Worm (Caenorhabditis elegans) whole organism, L4 larva: ENCODE data around the gene str-236.

Experiments used
- F10B5.3 ChIP-seq: sonication (generic microtip); optimal IDR thresholded peaks from 2 replicates; lab custom pipeline; 2016; ENCODE audit warnings: mild to moderate bottlenecking, missing genetic modification characterization, missing compliant biosample characterization
- F26F4.8 ChIP-seq: fragments of 200-800 bp; sonication (Bioruptor generic); conservative IDR thresholded peaks from 2 replicates; pipeline ENCODE4 v1.3.6; 2022; ENCODE audit warnings: missing genetic modification characterization, missing compliant biosample characterization
- F44E2.7 ChIP-seq: fragments of 200-800 bp; sonication (Bioruptor generic); IDR thresholded peaks from 2 replicates; pipeline ENCODE4 v2.1.2; 2022; ENCODE audit warnings: missing genetic modification characterization, missing compliant biosample characterization
- R02D3.7 ChIP-seq: fragments of 150-350 bp; sonication (generic microtip); optimal IDR thresholded peaks from 3 replicates; lab custom pipeline; 2014; ENCODE audit warnings: missing biosample characterization, missing genetic modification characterization
- ama-1 ChIP-seq: fragments of 150-350 bp; optimal IDR thresholded peaks from 2 replicates; lab custom pipeline; 2014; ENCODE audit warnings: inconsistent platforms, mixed read lengths
- ceh-62 ChIP-seq: sonication (generic microtip); optimal IDR thresholded peaks from 2 replicates; lab custom pipeline; 2017; ENCODE audit warnings: missing biosample characterization, missing genetic modification characterization
- ces-1 ChIP-seq: fragments of 150-350 bp; sonication (generic microtip); optimal IDR thresholded peaks from 4 replicates; lab custom pipeline; 2014; ENCODE audit warnings: missing biosample characterization, missing genetic modification reagents, missing genetic modification characterization
- daf-16 ChIP-seq, 3 experiments: sonication (generic microtip); optimal IDR thresholded peaks; 2 replicates each; lab custom pipeline; 2016 to 2017; ENCODE audit warnings: missing genetic modification characterization in 3 of 3, missing genetic modification reagents in 3 of 3, mild to moderate bottlenecking in 2 of 3, missing compliant biosample characterization in 2 of 3, missing biosample characterization in 1 of 3, moderate library complexity in 1 of 3
- daf-19 ChIP-seq: fragments of 200-800 bp; sonication (Bioruptor generic); conservative IDR thresholded peaks from 2 replicates; pipeline ENCODE4 v1.3.6; 2022; ENCODE audit warnings: missing genetic modification characterization, missing compliant biosample characterization
- dmd-6 ChIP-seq: fragments of 200-800 bp; sonication (Bioruptor generic); IDR thresholded peaks from 2 replicates; pipeline ENCODE4 v1.3.6; 2022; ENCODE audit warnings: missing genetic modification reagents, missing genetic modification characterization, missing compliant biosample characterization
- dmd-8 ChIP-seq: fragments of 200-800 bp; sonication (Bioruptor generic); IDR thresholded peaks from 2 replicates; pipeline ENCODE4 v1.3.6; 2022; ENCODE audit warnings: missing genetic modification characterization, missing compliant biosample characterization
- dve-1 ChIP-seq: sonication (generic microtip); optimal IDR thresholded peaks from 2 replicates; lab custom pipeline; 2017; ENCODE audit warnings: antibody characterized with exemption, mild to moderate bottlenecking, missing genetic modification characterization, missing compliant biosample characterization; ENCODE audit not compliant: insufficient read depth
- egl-43 ChIP-seq: fragments of 200-800 bp; sonication (Bioruptor generic); IDR thresholded peaks from 2 replicates; pipeline ENCODE4 v1.3.6; 2022; ENCODE audit warnings: missing genetic modification reagents, missing genetic modification characterization, missing compliant biosample characterization
- fkh-10 ChIP-seq: fragments of 150-350 bp; optimal IDR thresholded peaks from 2 replicates; lab custom pipeline; 2014; ENCODE audit warnings: missing biosample characterization, missing genetic modification reagents, missing genetic modification characterization
- fos-1 ChIP-seq: fragments of 150-350 bp; optimal IDR thresholded peaks from 2 replicates; lab custom pipeline; 2014; ENCODE audit warnings: missing biosample characterization, missing genetic modification characterization
- hmg-1.1 ChIP-seq: fragments of 200-800 bp; sonication (Bioruptor generic); IDR thresholded peaks from 2 replicates; pipeline ENCODE4 v1.3.6; 2022; ENCODE audit warnings: missing genetic modification reagents, missing genetic modification characterization, missing compliant biosample characterization
- lim-7 ChIP-seq: fragments of 200-800 bp; sonication (Bioruptor generic); IDR thresholded peaks from 2 replicates; pipeline ENCODE4 v1.3.6; 2022; ENCODE audit warnings: missing genetic modification characterization, missing compliant biosample characterization
- lin-38 ChIP-seq: fragments of 200-800 bp; sonication (Bioruptor generic); IDR thresholded peaks from 2 replicates; pipeline ENCODE4 v1.3.6; 2022; ENCODE audit warnings: missing genetic modification reagents, missing genetic modification characterization, missing compliant biosample characterization
- lin-39 ChIP-seq: fragments of 150-350 bp; optimal IDR thresholded peaks from 2 replicates; lab custom pipeline; 2014; ENCODE audit warnings: missing biosample characterization, missing genetic modification reagents, missing genetic modification characterization
- mxl-2 ChIP-seq: fragments of 200-800 bp; sonication (Bioruptor generic); conservative IDR thresholded peaks from 2 replicates; pipeline ENCODE4 v1.3.6; 2022; ENCODE audit warnings: missing genetic modification reagents, missing genetic modification characterization, missing compliant biosample characterization
- mxl-3 ChIP-seq: fragments of 200-800 bp; sonication (Bioruptor generic); optimal IDR thresholded peaks from 2 replicates; lab custom pipeline; 2018; ENCODE audit warnings: mild to moderate bottlenecking, missing genetic modification characterization, missing compliant biosample characterization
- nhr-11 ChIP-seq: fragments of 150-350 bp; optimal IDR thresholded peaks from 2 replicates; lab custom pipeline; 2014; ENCODE audit warnings: missing biosample characterization, missing genetic modification characterization
- nhr-25 ChIP-seq: sonication (generic microtip); optimal IDR thresholded peaks from 2 replicates; lab custom pipeline; 2017; ENCODE audit warnings: missing genetic modification characterization, mild to moderate bottlenecking, missing compliant biosample characterization, antibody characterized with exemption, moderate library complexity, borderline replicate concordance; ENCODE audit not compliant: insufficient read depth
- nhr-41 ChIP-seq: fragments of 200-800 bp; sonication (Bioruptor generic); IDR thresholded peaks from 2 replicates; pipeline ENCODE4 v1.3.6; 2022; ENCODE audit warnings: missing genetic modification reagents, missing genetic modification characterization, missing compliant biosample characterization
- nhr-42 ChIP-seq: fragments of 200-800 bp; sonication (Bioruptor generic); IDR thresholded peaks from 2 replicates; pipeline ENCODE4 v1.3.6; 2022; ENCODE audit warnings: missing genetic modification characterization, missing compliant biosample characterization
- nhr-76 ChIP-seq: fragments of 150-350 bp; optimal IDR thresholded peaks from 2 replicates; lab custom pipeline; 2014; ENCODE audit warnings: missing biosample characterization, missing genetic modification characterization
- pha-4 ChIP-seq, 2 experiments: fragments of 150-350 bp in 1 of 2; fragments of 200-800 bp in 1 of 2; sonication (Bioruptor generic) in 1 of 2; IDR thresholded peaks in 1 of 2; optimal IDR thresholded peaks in 1 of 2; 2 replicates each; pipeline versions ENCODE4 v1.3.6 to Lab custom; 2014 to 2022; ENCODE audit warnings: missing genetic modification characterization in 2 of 2, missing genetic modification reagents in 2 of 2, missing biosample characterization in 1 of 2, missing compliant biosample characterization in 1 of 2
- pqm-1 ChIP-seq: sonication (generic microtip); optimal IDR thresholded peaks from 2 replicates; lab custom pipeline; 2017; ENCODE audit warnings: missing biosample characterization, missing genetic modification characterization
- skn-1 ChIP-seq: fragments of 150-350 bp; optimal IDR thresholded peaks from 2 replicates; lab custom pipeline; 2014; ENCODE audit warnings: missing biosample characterization, missing genetic modification characterization
- spr-1 ChIP-seq: sonication (generic microtip); optimal IDR thresholded peaks from 2 replicates; lab custom pipeline; 2016; ENCODE audit warnings: mild to moderate bottlenecking, missing genetic modification characterization, missing compliant biosample characterization
- unc-39 ChIP-seq: sonication (generic microtip); optimal IDR thresholded peaks from 2 replicates; lab custom pipeline; 2017; ENCODE audit warnings: missing biosample characterization, missing genetic modification characterization
- unc-62 ChIP-seq, 3 experiments: fragments of 150-350 bp in 1 of 3; sonication (generic microtip); optimal IDR thresholded peaks in 2 of 3; peaks in 1 of 3; 1 replicate in 1 of 3; 2 replicates in 2 of 3; lab custom pipeline; 2014 to 2017; ENCODE audit warnings: missing biosample characterization in 3 of 3, missing genetic modification characterization in 3 of 3, missing genetic modification reagents in 3 of 3, missing genotype in 1 of 3
- zag-1 ChIP-seq: fragments of 150-350 bp; optimal IDR thresholded peaks from 2 replicates; lab custom pipeline; 2014; ENCODE audit warnings: missing biosample characterization, missing genetic modification characterization

Gene str-236

DNA sequence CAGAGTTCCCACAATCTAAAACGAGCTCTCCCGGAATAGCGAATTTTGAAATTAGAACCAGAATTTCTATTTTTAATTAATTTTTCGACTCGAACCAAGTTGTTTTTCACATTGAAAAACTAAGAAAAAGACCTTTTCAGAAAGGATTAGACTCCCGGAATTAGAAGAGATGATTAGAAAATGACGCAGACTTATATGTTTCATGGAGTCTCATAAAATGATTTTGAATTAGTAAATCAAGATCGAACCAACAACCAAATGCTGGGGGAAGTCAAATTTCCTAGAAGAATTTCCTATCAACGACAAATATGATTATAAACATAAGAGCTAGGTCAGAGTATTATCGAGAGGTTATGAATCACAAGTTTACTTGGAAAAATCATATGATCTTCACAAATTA, 39.2 kb downstream of the str-236 start:
- TF ChIP-seq F44E2.7 (GFP tag; lab: Robert Waterston, UW) (no peak), mxl-2 (GFP tag; lab: Robert Waterston, UW) (no peak), ama-1 (lab: Kevin White, UChicago) (no peak), hmg-1.1 (GFP tag; lab: Robert Waterston, UW) (no peak), nhr-11 (tag; lab: Kevin White, UChicago) (peak; percentile 16), dmd-8 (GFP tag; lab: Robert Waterston, UW) (no peak), fos-1 (no peak)

DNA sequence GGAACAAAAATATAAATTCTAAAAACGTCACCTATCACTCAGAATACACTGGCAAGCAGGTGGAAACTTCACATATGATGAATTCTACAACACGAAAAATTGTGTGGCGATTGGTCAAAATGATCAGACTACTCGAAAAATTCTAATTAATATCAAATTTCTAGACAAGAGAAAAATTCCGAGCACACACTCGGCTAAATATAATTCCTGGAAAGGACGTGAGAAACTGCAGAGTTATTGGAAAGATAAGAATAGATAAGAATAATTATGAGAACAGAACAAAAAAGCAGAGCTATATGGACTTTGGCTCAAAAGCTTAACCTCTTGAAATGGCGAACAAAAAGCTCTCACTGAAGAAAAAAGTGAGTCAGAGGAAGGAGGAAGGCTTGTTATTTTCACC, 40.6 kb downstream of the str-236 start:
- no peak for TF ChIP-seq zag-1 (tag; lab: Kevin White, UChicago)
- no peak for TF ChIP-seq nhr-42 (GFP tag; lab: Robert Waterston, UW)
- TF ChIP-seq daf-19 = no peak
- TF ChIP-seq lim-7 (GFP tag; lab: Robert Waterston, UW) = no peak
- TF ChIP-seq dmd-6 (GFP tag; lab: Robert Waterston, UW) = no peak
- no peak for TF ChIP-seq nhr-41 (GFP tag; lab: Robert Waterston, UW)
- TF ChIP-seq lin-39 = no peak
- no peak for TF ChIP-seq F10B5.3 (tag; lab: Kevin White, UChicago)
- TF ChIP-seq unc-62 (GFP tag; optimal IDR thresholded peaks at IDR 0.05 in 1 of 2; lab: Kevin White, UChicago) = no peak
- TF ChIP-seq unc-62 (tag; optimal IDR thresholded peaks at IDR 0.05; lab: Kevin White, UChicago) = no peak
- TF ChIP-seq lin-38 (GFP tag; lab: Robert Waterston, UW) = no peak
- no peak for TF ChIP-seq skn-1 (tag; lab: Kevin White, UChicago)
- no peak for TF ChIP-seq mxl-2 (GFP tag; lab: Robert Waterston, UW)
- no peak for TF ChIP-seq F26F4.8
- TF ChIP-seq, all 104 proteins: peak for 0

DNA sequence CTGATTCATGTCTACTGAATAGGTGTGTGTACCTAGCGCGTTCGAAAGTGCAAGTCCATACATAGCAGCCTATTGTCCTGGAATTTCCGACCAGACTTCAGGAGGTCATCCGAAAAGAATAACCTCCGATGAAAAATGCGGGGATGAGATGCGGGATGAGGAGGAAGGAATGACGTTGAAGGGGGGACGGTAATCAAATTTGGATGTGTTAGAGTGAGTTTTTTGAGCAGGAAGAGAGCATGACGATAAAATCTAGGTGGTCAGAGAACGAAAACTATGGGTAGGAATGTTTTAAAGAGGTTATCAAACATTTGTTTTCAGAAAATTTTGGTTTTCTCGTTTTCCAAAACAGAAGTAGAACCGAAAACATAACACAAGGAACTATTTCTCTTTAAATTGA, 41.9 kb downstream of the str-236 start:
- no peak for TF ChIP-seq egl-43 (GFP tag; lab: Robert Waterston, UW)
- peak; percentile 73 for TF ChIP-seq fkh-10 (GFP tag; lab: Kevin White, UChicago)
- peak; percentile 52 for TF ChIP-seq ces-1 (GFP tag; lab: Kevin White, UChicago)

DNA sequence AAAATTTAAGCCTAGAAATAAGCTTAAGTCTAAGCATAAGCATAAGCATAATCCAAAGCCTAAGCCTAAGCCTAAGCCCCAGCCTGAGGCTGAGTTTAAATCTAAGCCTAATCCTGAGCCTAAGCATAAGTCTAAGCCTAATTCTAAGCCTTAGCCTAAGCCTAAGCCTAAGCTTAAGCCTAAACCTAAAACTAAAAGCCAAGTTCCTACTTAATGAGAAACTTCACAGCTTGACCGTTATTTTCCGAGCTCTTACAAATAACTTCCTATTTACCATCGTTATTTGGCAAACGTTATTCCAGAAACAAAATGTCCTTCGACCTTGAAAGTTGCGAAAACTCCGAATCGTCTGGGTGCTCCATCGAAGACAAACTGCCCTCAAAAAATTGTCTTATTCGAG, 46.1 kb downstream of the str-236 start, which contains the start of gene C38C3.4:
TSS of gene C38C3.4 (plus strand) at position 301 of the 400 bp plus-strand sequence.
- TF ChIP-seq pqm-1 (tag; lab: Kevin White, UChicago) (no peak), mxl-3 (GFP tag; lab: Kevin White, UChicago) (no peak), daf-19 (no peak)

DNA sequence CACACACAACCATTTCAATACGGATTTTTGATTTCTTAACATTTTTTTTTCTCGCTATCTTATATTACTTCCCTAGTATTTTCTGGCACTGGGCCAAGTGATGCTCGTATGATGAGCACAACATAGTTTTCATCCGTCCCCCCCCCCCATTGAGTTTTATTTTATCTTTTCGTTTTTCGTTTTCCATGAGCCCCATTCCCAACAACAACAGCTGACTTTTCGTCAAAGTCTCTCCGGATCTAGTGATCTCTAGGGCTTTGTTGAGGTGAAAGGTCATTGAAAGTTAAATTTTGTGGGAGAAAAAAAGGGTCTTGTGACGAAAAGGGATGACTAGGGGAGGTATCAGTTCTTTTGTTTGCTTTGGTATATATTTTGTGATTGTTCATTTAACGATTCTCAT, 47.0 kb downstream of the str-236 start:
- no peak for TF ChIP-seq F26F4.8
- TF ChIP-seq nhr-25 (tag; lab: Kevin White, UChicago) = no peak
- no peak for TF ChIP-seq ama-1 (lab: Kevin White, UChicago)
- no peak for TF ChIP-seq unc-62 (GFP tag; optimal IDR thresholded peaks at IDR 0.05 in 1 of 2; lab: Kevin White, UChicago)
- no peak for TF ChIP-seq unc-62 (tag; optimal IDR thresholded peaks at IDR 0.05; lab: Kevin White, UChicago)
- TF ChIP-seq lin-38 (GFP tag; lab: Robert Waterston, UW) = no peak
- no peak for TF ChIP-seq unc-39
- peak in 1 of 2 experiments; percentile 1 for TF ChIP-seq daf-16 (GFP tag; optimal IDR thresholded peaks at IDR 0.05; lab: Kevin White, UChicago)
- TF ChIP-seq daf-16 (tag; optimal IDR thresholded peaks at IDR 0.05; lab: Kevin White, UChicago) = no peak
- no peak for TF ChIP-seq dve-1 (tag; lab: Kevin White, UChicago)
- TF ChIP-seq nhr-11 (tag; lab: Kevin White, UChicago) = peak; percentile 39
- TF ChIP-seq ceh-62 (tag; lab: Kevin White, UChicago) = no peak
- no peak for TF ChIP-seq daf-19
- no peak for TF ChIP-seq spr-1 (tag; lab: Kevin White, UChicago)
- TF ChIP-seq R02D3.7 (tag; lab: Kevin White, UChicago) = no peak
- TF ChIP-seq fos-1 = no peak
- no peak for TF ChIP-seq pha-4 (GFP tag; IDR thresholded peaks at IDR 0.05; lab: Robert Waterston, UW)
- no peak for TF ChIP-seq pha-4 (tag; optimal IDR thresholded peaks at IDR 0.05; lab: Kevin White, UChicago)
- TF ChIP-seq nhr-76 (tag; lab: Kevin White, UChicago) = no peak
- TF ChIP-seq hmg-1.1 (GFP tag; lab: Robert Waterston, UW) = no peak
